Worm (Caenorhabditis elegans) whole organism, young adult: Measurements from ENCODE around the gene ntl-4.

Source experiments
- B0261.1 ChIP-seq: sonication (generic microtip); optimal IDR thresholded peaks from 2 replicates; lab custom pipeline; 2016; ENCODE audit warnings: mild to moderate bottlenecking, missing genetic modification characterization, moderate library complexity, missing compliant biosample characterization
- F23B12.7 ChIP-seq: sonication (generic microtip); optimal IDR thresholded peaks from 2 replicates; lab custom pipeline; 2017; ENCODE audit warnings: missing genetic modification characterization, mild to moderate bottlenecking, missing compliant biosample characterization, antibody characterized with exemption, moderate library complexity; ENCODE audit not compliant: insufficient read depth
- F33H1.4 ChIP-seq: fragments of 200-800 bp; sonication (Bioruptor generic); IDR thresholded peaks from 2 replicates; pipeline ENCODE4 v1.3.6; 2022; ENCODE audit warnings: missing genetic modification reagents, missing genetic modification characterization, missing compliant biosample characterization
- Y53G8AR.9 ChIP-seq: fragments of 200-800 bp; sonication (Bioruptor generic); conservative IDR thresholded peaks from 2 replicates; pipeline ENCODE4 v1.3.6; 2022; ENCODE audit warnings: missing genetic modification reagents, missing genetic modification characterization, missing compliant biosample characterization
- Y56A3A.18 ChIP-seq: fragments of 200-800 bp; sonication (Bioruptor generic); IDR thresholded peaks from 2 replicates; pipeline ENCODE4 v1.3.6; 2022; ENCODE audit warnings: missing genetic modification reagents, missing genetic modification characterization, missing compliant biosample characterization
- ZK185.1 ChIP-seq: sonication (generic microtip); optimal IDR thresholded peaks from 2 replicates; lab custom pipeline; 2016; ENCODE audit warnings: mild to moderate bottlenecking, missing genetic modification characterization, missing compliant biosample characterization; ENCODE audit not compliant: poor library complexity, severe bottlenecking
- atf-7 ChIP-seq: sonication (generic microtip); optimal IDR thresholded peaks from 2 replicates; lab custom pipeline; 2017; ENCODE audit warnings: mild to moderate bottlenecking, missing genetic modification characterization, missing compliant biosample characterization
- cebp-2 ChIP-seq: fragments of 200-800 bp; sonication (Bioruptor generic); IDR thresholded peaks from 2 replicates; pipeline ENCODE4 v1.3.6; 2022; ENCODE audit warnings: missing genetic modification characterization, missing compliant biosample characterization
- ceh-79 ChIP-seq: sonication (generic microtip); optimal IDR thresholded peaks from 2 replicates; lab custom pipeline; 2017; ENCODE audit warnings: mild to moderate bottlenecking, missing genetic modification characterization, missing compliant biosample characterization
- die-1 ChIP-seq: sonication (generic microtip); optimal IDR thresholded peaks from 2 replicates; lab custom pipeline; 2016; ENCODE audit warnings: missing genotype, mild to moderate bottlenecking, missing genetic modification characterization, missing compliant biosample characterization
- egl-18 ChIP-seq: fragments of 200-800 bp; sonication (Bioruptor generic); IDR thresholded peaks from 2 replicates; pipeline ENCODE4 v1.3.6; 2022; ENCODE audit warnings: missing genetic modification reagents, missing genetic modification characterization, missing compliant biosample characterization
- egrh-3 ChIP-seq: fragments of 200-800 bp; sonication (Bioruptor generic); IDR thresholded peaks from 2 replicates; pipeline ENCODE4 v1.3.6; 2022; ENCODE audit warnings: missing genetic modification reagents, missing genetic modification characterization, missing compliant biosample characterization
- ekl-4 ChIP-seq: fragments of 200-800 bp; sonication (Bioruptor generic); IDR thresholded peaks from 2 replicates; pipeline ENCODE4 v1.3.6; 2022; ENCODE audit warnings: missing genetic modification reagents, missing genetic modification characterization, missing compliant biosample characterization
- gei-17 ChIP-seq: fragments of 200-800 bp; sonication (Bioruptor generic); optimal IDR thresholded peaks from 2 replicates; lab custom pipeline; 2018; ENCODE audit warnings: mild to moderate bottlenecking, missing genetic modification characterization, missing compliant biosample characterization
- him-1 ChIP-seq: sonication (generic microtip); optimal IDR thresholded peaks from 2 replicates; lab custom pipeline; 2016; ENCODE audit warnings: missing genotype, missing genetic modification reagents, missing genetic modification characterization, missing compliant biosample characterization
- hrde-1 ChIP-seq: sonication (generic microtip); optimal IDR thresholded peaks from 2 replicates; lab custom pipeline; 2016; ENCODE audit warnings: missing genetic modification characterization, mild to moderate bottlenecking, missing compliant biosample characterization, moderate library complexity, missing genotype, missing genetic modification reagents, borderline replicate concordance
- lin-35 ChIP-seq, 3 experiments: fragments of 150-350 bp in 2 of 3; sonication (generic microtip) in 1 of 3; optimal IDR thresholded peaks; 2 replicates each; lab custom pipeline; 2014 to 2018; ENCODE audit warnings: missing biosample characterization in 3 of 3, missing genetic modification characterization in 3 of 3, missing genetic modification reagents in 3 of 3
- lin-54 ChIP-seq: fragments of 200-800 bp; sonication (Bioruptor generic); optimal IDR thresholded peaks from 2 replicates; lab custom pipeline; 2018; ENCODE audit warnings: mild to moderate bottlenecking, missing genetic modification characterization, missing compliant biosample characterization
- madf-3 ChIP-seq: fragments of 200-800 bp; sonication (Bioruptor generic); IDR thresholded peaks from 2 replicates; pipeline ENCODE4 v1.3.6; 2022; ENCODE audit warnings: missing genetic modification reagents, missing genetic modification characterization, missing compliant biosample characterization
- madf-6 ChIP-seq: fragments of 200-800 bp; sonication (Bioruptor generic); IDR thresholded peaks from 2 replicates; pipeline ENCODE4 v1.3.6; 2022; ENCODE audit warnings: missing genetic modification reagents, missing genetic modification characterization, missing compliant biosample characterization
- nhr-27 ChIP-seq: fragments of 200-800 bp; sonication (Bioruptor generic); optimal IDR thresholded peaks from 2 replicates; lab custom pipeline; 2018; ENCODE audit warnings: mild to moderate bottlenecking, missing genetic modification characterization, moderate library complexity, missing compliant biosample characterization
- nhr-90 ChIP-seq: sonication (generic microtip); optimal IDR thresholded peaks from 2 replicates; lab custom pipeline; 2016; ENCODE audit warnings: missing genotype, mild to moderate bottlenecking, missing genetic modification characterization, missing compliant biosample characterization
- repo-1 ChIP-seq: sonication (generic microtip); optimal IDR thresholded peaks from 2 replicates; lab custom pipeline; 2017; ENCODE audit warnings: mild to moderate bottlenecking, missing genetic modification characterization, missing compliant biosample characterization
- snpc-1.1 ChIP-seq: sonication (generic microtip); optimal IDR thresholded peaks from 2 replicates; lab custom pipeline; 2017; ENCODE audit warnings: missing genetic modification characterization, mild to moderate bottlenecking, missing compliant biosample characterization, antibody characterized with exemption, moderate library complexity, missing genotype, missing genetic modification reagents; ENCODE audit not compliant: insufficient read depth
- snpc-1.3 ChIP-seq: sonication (generic microtip); optimal IDR thresholded peaks from 2 replicates; lab custom pipeline; 2017; ENCODE audit warnings: missing genetic modification characterization, mild to moderate bottlenecking, missing compliant biosample characterization, antibody characterized with exemption, moderate library complexity, missing genotype, missing genetic modification reagents; ENCODE audit not compliant: insufficient read depth
- snpc-3.4 ChIP-seq: sonication (generic microtip); optimal IDR thresholded peaks from 2 replicates; lab custom pipeline; 2017; ENCODE audit warnings: missing genetic modification characterization, mild to moderate bottlenecking, missing compliant biosample characterization, antibody characterized with exemption, moderate library complexity, missing genotype, missing genetic modification reagents
- tbp1 ChIP-seq: fragments of 200-800 bp; sonication (Bioruptor generic); optimal IDR thresholded peaks from 2 replicates; lab custom pipeline; 2018; ENCODE audit warnings: mild to moderate bottlenecking, missing genetic modification characterization, missing compliant biosample characterization
- tbx-9 ChIP-seq: sonication (generic microtip); optimal IDR thresholded peaks from 2 replicates; lab custom pipeline; 2016; ENCODE audit warnings: borderline replicate concordance, missing genetic modification characterization, inconsistent platforms, missing compliant biosample characterization
- tlf-1 ChIP-seq: fragments of 200-800 bp; sonication (Bioruptor generic); optimal IDR thresholded peaks from 2 replicates; lab custom pipeline; 2018; ENCODE audit warnings: mild to moderate bottlenecking, missing genetic modification characterization, missing compliant biosample characterization
- xnd-1 ChIP-seq: sonication (generic microtip); optimal IDR thresholded peaks from 2 replicates; lab custom pipeline; 2016; ENCODE audit warnings: missing genotype, missing genetic modification reagents, missing genetic modification characterization, missing compliant biosample characterization
- zfh-2 ChIP-seq: fragments of 200-800 bp; sonication (Bioruptor generic); conservative IDR thresholded peaks from 2 replicates; pipeline ENCODE4 v1.3.6; 2022; ENCODE audit warnings: missing genetic modification reagents, missing genetic modification characterization, missing compliant biosample characterization
- ztf-25 ChIP-seq: fragments of 200-800 bp; sonication (Bioruptor generic); IDR thresholded peaks from 2 replicates; pipeline ENCODE4 v1.3.6; 2022; ENCODE audit warnings: missing genetic modification reagents, missing genetic modification characterization, missing compliant biosample characterization
- ztf-26 ChIP-seq: sonication (generic microtip); optimal IDR thresholded peaks from 2 replicates; lab custom pipeline; 2017; ENCODE audit warnings: missing genetic modification characterization, missing compliant biosample characterization
- ztf-3 ChIP-seq: fragments of 200-800 bp; sonication (Bioruptor generic); optimal IDR thresholded peaks from 2 replicates; lab custom pipeline; 2018; ENCODE audit warnings: mild to moderate bottlenecking, missing genetic modification characterization, missing compliant biosample characterization

ntl-4 gene

ce11 chrIV:7924975-7925828 lies 14.8 kb downstream of the ntl-4 start (continued):
- TF ChIP-seq ekl-4 (GFP tag; lab: Robert Waterston, UW) (peak; percentile 69), repo-1 (tag; lab: Kevin White, UChicago) (peak; percentile 64), xnd-1 (tag; lab: Kevin White, UChicago) (peak; percentile 39), madf-6 (GFP tag; lab: Robert Waterston, UW) (peak; percentile 62), tbp1 (GFP tag; lab: Kevin White, UChicago) (peak; percentile 16), Y53G8AR.9 (GFP tag; lab: Robert Waterston, UW) (peak; percentile 62; the same call in 1 of the 2 replicates), ztf-25 (GFP tag; lab: Robert Waterston, UW) (peak; percentile 50; the same call in 1 of the 2 replicates), madf-3 (GFP tag; lab: Robert Waterston, UW) (peak; percentile 24; the same call in 1 of the 2 replicates), lin-54 (GFP tag; lab: Kevin White, UChicago) (peak; percentile 69), snpc-3.4 (peak; percentile 59), cebp-2 (GFP tag; lab: Robert Waterston, UW) (0 out of 2 replicates have a peak, but pooled peaks have one; percentile 81), zfh-2 (peak; percentile 52), B0261.1 (tag; lab: Kevin White, UChicago) (no peak), hrde-1 (tag; lab: Kevin White, UChicago) (peak; percentile 79), snpc-1.1 (tag; lab: Kevin White, UChicago) (peak; percentile 30), ztf-3 (GFP tag; lab: Kevin White, UChicago) (no peak), tlf-1 (peak; percentile 58), nhr-27 (no peak)

DNA sequence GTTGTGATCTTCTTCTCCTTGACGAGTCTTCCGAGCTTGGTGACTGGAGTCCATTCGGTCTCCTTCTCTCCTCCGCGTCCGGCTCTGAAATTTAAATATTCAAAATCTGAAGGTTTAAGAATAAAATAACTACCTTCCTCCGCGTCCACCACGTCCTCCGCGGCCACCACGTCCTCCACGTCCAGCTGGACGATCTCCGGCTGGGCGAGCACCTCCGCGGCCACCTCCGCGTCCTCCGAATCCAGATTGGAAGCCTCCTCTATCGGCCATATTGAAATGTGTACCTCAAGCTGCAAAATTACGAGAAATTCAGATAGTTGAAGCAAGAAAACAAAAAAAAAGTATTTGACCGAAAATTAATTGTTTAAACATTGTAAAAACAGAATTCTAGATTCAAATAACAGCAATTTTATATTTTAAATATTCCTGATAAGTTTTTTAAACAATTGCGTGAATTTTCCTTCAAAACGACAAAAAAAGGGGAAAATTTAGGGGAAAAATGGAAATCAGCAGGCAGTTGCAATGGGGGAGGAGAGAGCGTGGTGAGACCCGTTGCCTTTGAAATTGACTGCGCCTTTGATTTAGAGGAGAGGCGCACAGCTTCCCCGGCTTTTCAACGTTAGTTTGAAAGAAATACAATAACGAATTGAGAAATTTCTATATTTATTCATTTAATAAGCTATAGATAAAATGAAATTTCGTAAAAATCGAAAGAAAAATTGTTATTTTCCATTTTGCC lies 15.9 kb downstream of the ntl-4 start, which contains the start of gene rps-2:
Gene rps-2, minus strand, starts transcription at position 290 of the 739 bp plus-strand sequence.
- TF ChIP-seq nhr-27 (no peak), tbx-9 (tag; lab: Kevin White, UChicago) (no peak), die-1 (tag; lab: Kevin White, UChicago) (no peak), snpc-3.4 (peak; percentile 19), egrh-3 (GFP tag; lab: Robert Waterston, UW) (peak; percentile 81; the same call in 1 of the 2 replicates), atf-7 (tag; lab: Kevin White, UChicago) (no peak), egl-18 (GFP tag; lab: Robert Waterston, UW) (no peak), F33H1.4 (peak; percentile 75), snpc-1.3 (tag; lab: Kevin White, UChicago) (peak; percentile 28), lin-35 (GFP tag; optimal IDR thresholded peaks at IDR 0.05; lab: Kevin White, UChicago) (no peak), F23B12.7 (tag; lab: Kevin White, UChicago) (peak; percentile 24), ZK185.1 (tag; lab: Kevin White, UChicago) (no peak), ztf-26 (no peak), Y56A3A.18 (GFP tag; lab: Robert Waterston, UW) (no peak), ceh-79 (no peak)

ce11 chrIV:7927218-7927617 lies 16.8 kb downstream of the ntl-4 start, which contains the start of gene C49H3.12:
Gene C49H3.12, minus strand, starts transcription at chrIV:7927318.
- TF ChIP-seq die-1 (tag; lab: Kevin White, UChicago) = no peak
- TF ChIP-seq nhr-90 (tag; lab: Kevin White, UChicago) = no peak
- TF ChIP-seq gei-17 (GFP tag; lab: Kevin White, UChicago) = no peak
- TF ChIP-seq him-1 = no peak
